Fruit fly (Drosophila melanogaster) whole organism, embryonic: Measurements from ENCODE around the gene PhKgamma.
A peak's percentile ranks its signal among the peaks of the same experiment; 100 is the strongest.

ENCODE experiments used
- B-H2 ChIP-seq: fragments of 200-800 bp; sonication (Bioruptor generic); optimal IDR thresholded peaks from 2 replicates; lab custom pipeline; 2018; ENCODE audit warnings: missing biosample characterization, mild to moderate bottlenecking, missing genetic modification characterization
- Bgb ChIP-seq: fragments of 200-800 bp; sonication (Bioruptor generic); IDR thresholded peaks from 2 replicates; pipeline ENCODE4 v1.3.6; 2022; ENCODE audit warnings: missing biosample characterization, missing genetic modification characterization; ENCODE audit not compliant: partially characterized antibody
- CG10462 ChIP-seq: fragments of 200-800 bp; sonication (Bioruptor generic); optimal IDR thresholded peaks from 2 replicates; lab custom pipeline; 2016; ENCODE audit warnings: missing biosample characterization, missing genetic modification characterization
- CG11398 ChIP-seq: fragments of 200-800 bp; sonication (Bioruptor generic); optimal IDR thresholded peaks from 2 replicates; lab custom pipeline; 2016; ENCODE audit warnings: missing biosample characterization, missing genetic modification characterization
- CG11695 ChIP-seq: fragments of 200-800 bp; sonication (Bioruptor generic); IDR thresholded peaks from 3 replicates; pipeline ENCODE4 v1.3.6; 2022; ENCODE audit warnings: missing biosample characterization, missing genetic modification characterization
- CG12155 ChIP-seq: fragments of 200-800 bp; sonication (Bioruptor generic); optimal IDR thresholded peaks from 3 replicates; lab custom pipeline; 2016; ENCODE audit warnings: missing biosample characterization, missing genetic modification characterization
- CG15011 ChIP-seq: fragments of 200-800 bp; sonication (Bioruptor generic); optimal IDR thresholded peaks from 3 replicates; lab custom pipeline; 2018; ENCODE audit warnings: missing biosample characterization, mild to moderate bottlenecking, missing genetic modification characterization
- CG17361 ChIP-seq: fragments of 200-800 bp; sonication (Bioruptor generic); IDR thresholded peaks from 3 replicates; pipeline ENCODE4 v1.3.6; 2022; ENCODE audit warnings: missing biosample characterization, missing genetic modification characterization
- CG17385 ChIP-seq: fragments of 200-800 bp; sonication (Bioruptor generic); optimal IDR thresholded peaks from 3 replicates; lab custom pipeline; 2018; ENCODE audit warnings: missing biosample characterization, mild to moderate bottlenecking, missing genetic modification characterization
- CG17612 ChIP-seq: fragments of 200-800 bp; sonication (Bioruptor generic); IDR thresholded peaks from 2 replicates; pipeline ENCODE4 v1.3.6; 2022; ENCODE audit warnings: missing biosample characterization, missing genetic modification characterization
- CG18476 ChIP-seq: fragments of 200-800 bp; sonication (Bioruptor generic); optimal IDR thresholded peaks from 2 replicates; lab custom pipeline; 2016; ENCODE audit warnings: missing biosample characterization, mild to moderate bottlenecking, missing genetic modification characterization
- CG2199 ChIP-seq: fragments of 200-800 bp; sonication (Bioruptor generic); IDR thresholded peaks from 3 replicates; pipeline ENCODE4 v1.3.6; 2022; ENCODE audit warnings: missing biosample characterization, missing genetic modification characterization
- CG2678 ChIP-seq: fragments of 200-800 bp; sonication (Bioruptor generic); optimal IDR thresholded peaks from 3 replicates; lab custom pipeline; 2019; ENCODE audit warnings: missing biosample characterization, mild to moderate bottlenecking, missing genetic modification characterization, moderate library complexity
- CG2889 ChIP-seq: fragments of 200-800 bp; sonication (Bioruptor generic); IDR thresholded peaks from 3 replicates; pipeline ENCODE4 v1.3.6; 2022; ENCODE audit warnings: missing biosample characterization, missing genetic modification characterization
- CG32772 ChIP-seq: fragments of 200-800 bp; sonication (Bioruptor generic); IDR thresholded peaks from 2 replicates; pipeline ENCODE4 v1.3.6; 2022; ENCODE audit warnings: missing biosample characterization, missing genetic modification characterization
- CG4404 ChIP-seq: fragments of 200-800 bp; sonication (Bioruptor generic); IDR thresholded peaks from 2 replicates; pipeline ENCODE4 v1.3.6; 2022; ENCODE audit warnings: missing biosample characterization, missing genetic modification characterization
- CG7928 ChIP-seq: fragments of 200-800 bp; sonication (Bioruptor generic); optimal IDR thresholded peaks from 2 replicates; lab custom pipeline; 2017; ENCODE audit warnings: missing biosample characterization, mild to moderate bottlenecking, missing genetic modification characterization
- CG7987 ChIP-seq: fragments of 200-800 bp; sonication (Bioruptor generic); optimal IDR thresholded peaks from 2 replicates; lab custom pipeline; 2018; ENCODE audit warnings: missing biosample characterization, mild to moderate bottlenecking, missing genetic modification characterization, moderate library complexity
- CG8478 ChIP-seq: fragments of >200 bp; optimal IDR thresholded peaks from 2 replicates; lab custom pipeline; 2018
- CoRest ChIP-seq: fragments of 200-800 bp; sonication (Bioruptor generic); optimal IDR thresholded peaks from 3 replicates; lab custom pipeline; 2018; ENCODE audit warnings: missing biosample characterization, mild to moderate bottlenecking, missing genetic modification characterization, moderate library complexity
- Doc3 ChIP-seq: fragments of 200-800 bp; sonication (Bioruptor generic); IDR thresholded peaks from 3 replicates; pipeline ENCODE4 v1.3.6; 2022; ENCODE audit warnings: missing biosample characterization, missing genetic modification characterization; ENCODE audit not compliant: partially characterized antibody
- Elba2 ChIP-seq: fragments of 200-800 bp; sonication (Bioruptor generic); optimal IDR thresholded peaks from 3 replicates; lab custom pipeline; 2016; ENCODE audit warnings: missing biosample characterization, missing genetic modification characterization
- Ets97D ChIP-seq: fragments of 200-800 bp; sonication (Bioruptor generic); optimal IDR thresholded peaks from 3 replicates; lab custom pipeline; 2016; ENCODE audit warnings: missing biosample characterization, missing genetic modification characterization
- Gug ChIP-seq: fragments of 200-800 bp; sonication (Bioruptor generic); IDR thresholded peaks from 4 replicates; pipeline ENCODE4 v1.3.6; 2022; ENCODE audit warnings: missing biosample characterization, missing genetic modification characterization
- HmgZ ChIP-seq: fragments of 200-800 bp; sonication (Bioruptor generic); optimal IDR thresholded peaks from 2 replicates; lab custom pipeline; 2018; ENCODE audit warnings: missing biosample characterization, mild to moderate bottlenecking, missing genetic modification characterization
- Jarid2 ChIP-seq: fragments of 200-800 bp; sonication (Bioruptor generic); optimal IDR thresholded peaks from 3 replicates; lab custom pipeline; 2017; ENCODE audit warnings: mild to moderate bottlenecking, missing biosample characterization, missing genetic modification reagents, missing genetic modification characterization
- Lhr ChIP-seq: fragments of 200-800 bp; sonication (Bioruptor generic); optimal IDR thresholded peaks from 3 replicates; lab custom pipeline; 2017; ENCODE audit warnings: mild to moderate bottlenecking, missing biosample characterization, missing genetic modification reagents, missing genetic modification characterization
- Lpt ChIP-seq: fragments of >200 bp; optimal IDR thresholded peaks from 2 replicates; lab custom pipeline; 2018; ENCODE audit warnings: missing biosample characterization, missing genetic modification characterization
- NC2β ChIP-seq: fragments of 200-800 bp; sonication (Bioruptor generic); optimal IDR thresholded peaks from 2 replicates; lab custom pipeline; 2016; ENCODE audit warnings: missing biosample characterization, missing genetic modification characterization
- Rfx ChIP-seq: fragments of 200-800 bp; sonication (Bioruptor generic); IDR thresholded peaks from 2 replicates; pipeline ENCODE4 v1.3.6; 2022; ENCODE audit warnings: missing biosample characterization, missing genetic modification characterization
- Sox102F ChIP-seq: fragments of 200-800 bp; sonication (Bioruptor generic); optimal IDR thresholded peaks from 2 replicates; lab custom pipeline; 2018; ENCODE audit warnings: missing biosample characterization, mild to moderate bottlenecking, missing genetic modification characterization, moderate library complexity
- Taf1 ChIP-seq: fragments of 200-800 bp; sonication (Bioruptor generic); IDR thresholded peaks from 2 replicates; pipeline ENCODE4 v1.3.6; 2022; ENCODE audit warnings: missing biosample characterization, missing genetic modification characterization
- amos ChIP-seq: fragments of 200-800 bp; sonication (Bioruptor generic); IDR thresholded peaks from 2 replicates; pipeline ENCODE4 v1.3.6; 2022; ENCODE audit warnings: missing biosample characterization, missing genetic modification characterization; ENCODE audit not compliant: partially characterized antibody
- ap ChIP-seq: fragments of 200-800 bp; sonication (Bioruptor generic); IDR thresholded peaks from 2 replicates; pipeline ENCODE4 v1.3.6; 2022; ENCODE audit warnings: missing biosample characterization, missing genetic modification characterization
- az2 ChIP-seq: fragments of 200-800 bp; sonication (Bioruptor generic); optimal IDR thresholded peaks from 3 replicates; lab custom pipeline; 2016; ENCODE audit warnings: missing biosample characterization, missing genetic modification characterization
- crol ChIP-seq: fragments of 200-800 bp; sonication (Bioruptor generic); IDR thresholded peaks from 2 replicates; pipeline ENCODE4 v1.3.6; 2022; ENCODE audit warnings: missing biosample characterization, missing genetic modification characterization
- da ChIP-seq: fragments of 200-800 bp; sonication (Bioruptor generic); optimal IDR thresholded peaks from 2 replicates; lab custom pipeline; 2016; ENCODE audit warnings: missing biosample characterization, missing genetic modification characterization
- fru ChIP-seq: fragments of >200 bp; optimal IDR thresholded peaks from 2 replicates; lab custom pipeline; 2017
- ftz-f1 ChIP-seq: fragments of 200-800 bp; sonication (Bioruptor generic); optimal IDR thresholded peaks from 2 replicates; lab custom pipeline; 2016; ENCODE audit warnings: missing biosample characterization, missing genetic modification characterization
- gce ChIP-seq: fragments of 200-800 bp; sonication (Bioruptor generic); IDR thresholded peaks from 3 replicates; pipeline ENCODE4 v1.3.6; 2022; ENCODE audit warnings: missing biosample characterization, missing genetic modification characterization
- hkb ChIP-seq, 2 experiments: fragments of 200-800 bp in 1 of 2; fragments of >200 bp in 1 of 2; sonication (Bioruptor generic) in 1 of 2; IDR thresholded peaks in 1 of 2; optimal IDR thresholded peaks in 1 of 2; 2 replicates each; pipeline versions ENCODE4 v1.3.6 to Lab custom; 2017 to 2022; ENCODE audit warnings: missing biosample characterization in 1 of 2, missing genetic modification characterization in 1 of 2
- lmd ChIP-seq: fragments of 200-800 bp; sonication (Bioruptor generic); IDR thresholded peaks from 2 replicates; pipeline ENCODE4 v1.3.6; 2022; ENCODE audit warnings: missing biosample characterization, missing genetic modification characterization
- lov ChIP-seq, 2 experiments: fragments of 200-800 bp in 1 of 2; fragments of >200 bp in 1 of 2; sonication (Bioruptor generic) in 1 of 2; IDR thresholded peaks in 1 of 2; optimal IDR thresholded peaks in 1 of 2; 2 replicates in 1 of 2; 3 replicates in 1 of 2; pipeline versions ENCODE4 v1.3.6 to Lab custom; 2017 to 2022; ENCODE audit warnings: missing biosample characterization in 1 of 2, missing genetic modification characterization in 1 of 2
- mam ChIP-seq: fragments of 200-800 bp; sonication (Bioruptor generic); optimal IDR thresholded peaks from 3 replicates; lab custom pipeline; 2016; ENCODE audit warnings: missing biosample characterization, missing genetic modification characterization
- run ChIP-seq: fragments of 200-800 bp; sonication (Bioruptor generic); optimal IDR thresholded peaks from 3 replicates; lab custom pipeline; 2018; ENCODE audit warnings: missing biosample characterization, mild to moderate bottlenecking, missing genetic modification characterization
- sc ChIP-seq, 3 experiments: fragments of >200 bp in 2 of 3; fragments of 200-800 bp in 1 of 3; sonication (Bioruptor generic) in 1 of 3; optimal IDR thresholded peaks; 2 replicates in 2 of 3; 3 replicates in 1 of 3; lab custom pipeline; 2017; ENCODE audit warnings: mild to moderate bottlenecking in 1 of 3, missing biosample characterization in 1 of 3, missing genetic modification characterization in 1 of 3, missing genetic modification reagents in 1 of 3
- sens ChIP-seq: fragments of 200-800 bp; sonication (Bioruptor generic); peaks from one replicate; lab custom pipeline; 2016; ENCODE audit warnings: missing biosample characterization, missing genetic modification characterization
- slou ChIP-seq: fragments of 200-800 bp; sonication (Bioruptor generic); optimal IDR thresholded peaks from 3 replicates; lab custom pipeline; 2016; ENCODE audit warnings: missing biosample characterization, missing genetic modification characterization
- tgo ChIP-seq: fragments of 200-800 bp; sonication (Bioruptor generic); IDR thresholded peaks from 3 replicates; pipeline ENCODE4 v1.3.6; 2022; ENCODE audit warnings: missing biosample characterization, missing genetic modification characterization
- vvl ChIP-seq: fragments of 200-800 bp; sonication (Bioruptor generic); IDR thresholded peaks from 2 replicates; pipeline ENCODE4 v1.3.6; 2022; ENCODE audit warnings: missing biosample characterization, missing genetic modification characterization
- zen ChIP-seq: fragments of 200-800 bp; sonication (Bioruptor generic); optimal IDR thresholded peaks from 3 replicates; lab custom pipeline; 2018; ENCODE audit warnings: missing biosample characterization, mild to moderate bottlenecking, missing genetic modification characterization, moderate library complexity

PhKgamma gene

DNA sequence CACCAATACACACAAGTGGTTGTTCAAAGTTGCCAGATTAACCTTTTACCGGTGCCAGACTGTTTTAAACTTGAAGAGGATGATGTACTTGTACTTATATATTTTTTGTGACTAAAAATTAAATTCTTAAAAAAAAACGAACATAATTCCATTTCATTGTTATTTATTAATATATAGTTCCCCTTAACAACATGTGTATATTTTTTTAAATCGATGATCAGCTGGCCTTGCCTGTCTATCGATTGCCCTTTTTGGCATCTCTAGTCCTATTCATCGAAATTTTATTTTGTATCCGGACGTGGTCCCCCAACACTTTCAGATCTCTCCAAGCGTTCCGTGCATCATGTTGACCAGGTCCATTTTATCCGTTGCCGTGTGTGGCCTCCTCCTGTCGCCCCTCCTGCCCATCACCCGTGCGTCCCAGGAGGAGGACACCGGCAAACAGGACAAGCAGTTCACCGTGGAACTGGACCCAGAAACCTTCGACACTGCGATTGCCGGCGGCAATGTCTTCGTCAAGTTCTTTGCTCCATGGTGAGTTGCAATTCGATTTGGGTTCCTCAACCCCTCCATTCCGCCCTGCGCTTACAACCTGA is 21.9 kb downstream of the PhKgamma start, which contains the start of gene prtp (continued):
- TF ChIP-seq CG8478 (lab: Kevin White, UChicago) (no peak), ap (GFP tag; lab: Robert Waterston, UW) (no peak), Gug (GFP tag; lab: Robert Waterston, UW) (no peak), amos (peak; percentile 21; the same call in 1 of the 2 replicates), CG17361 (GFP tag; lab: Robert Waterston, UW) (no peak), ftz-f1 (GFP tag; lab: Kevin White, UChicago) (no peak), Taf1 (GFP tag; lab: Robert Waterston, UW) (no peak), CG2889 (GFP tag; lab: Robert Waterston, UW) (no peak), Bgb (no peak), Doc3 (no peak; the same call in 2 of the 3 replicates), CG7928 (no peak), Sox102F (GFP tag; lab: Kevin White, UChicago) (peak; percentile 18), CG32772 (GFP tag; lab: Robert Waterston, UW) (no peak), lmd (GFP tag; lab: Robert Waterston, UW) (no peak), CG2678 (tag; lab: Kevin White, UChicago) (no peak), CG11398 (no peak), sens (no peak), mam (GFP tag; lab: Kevin White, UChicago) (no peak), da (GFP tag; lab: Kevin White, UChicago) (no peak), lov (optimal IDR thresholded peaks at IDR 0.05; lab: Kevin White, UChicago) (no peak), lov (GFP tag; IDR thresholded peaks at IDR 0.05; lab: Robert Waterston, UW) (no peak), gce (no peak), CG11695 (GFP tag; lab: Robert Waterston, UW) (no peak), HmgZ (tag; lab: Kevin White, UChicago) (no peak), az2 (GFP tag; lab: Kevin White, UChicago) (no peak), crol (GFP tag; lab: Robert Waterston, UW) (peak; percentile 63; the same call in 1 of the 2 replicates), fru (lab: Kevin White, UChicago) (no peak), Lhr (GFP tag; lab: Kevin White, UChicago) (peak; percentile 42), CG18476 (peak; percentile 34), vvl (GFP tag; lab: Robert Waterston, UW) (no peak), Lpt (no peak), Rfx (no peak), sc (optimal IDR thresholded peaks at IDR 0.05; lab: Kevin White, UChicago) (no peak), sc (GFP tag; optimal IDR thresholded peaks at IDR 0.05; lab: Kevin White, UChicago) (no peak), CG2199 (GFP tag; lab: Robert Waterston, UW) (no peak), CG15011 (GFP tag; lab: Kevin White, UChicago) (no peak), slou (GFP tag; lab: Kevin White, UChicago) (no peak), CG7987 (GFP tag; lab: Kevin White, UChicago) (no peak), CG4404 (GFP tag; lab: Robert Waterston, UW) (no peak), Jarid2 (no peak), NC2β (GFP tag; lab: Kevin White, UChicago) (no peak), Ets97D (GFP tag; lab: Kevin White, UChicago) (peak; percentile 67), CG10462 (GFP tag; lab: Kevin White, UChicago) (no peak), CoRest (tag; lab: Kevin White, UChicago) (no peak), hkb (optimal IDR thresholded peaks at IDR 0.05; lab: Kevin White, UChicago) (no peak), hkb (GFP tag; IDR thresholded peaks at IDR 0.05; lab: Robert Waterston, UW) (peak; percentile 50; the same call in 1 of the 2 replicates), zen (tag; lab: Kevin White, UChicago) (no peak), CG17385 (GFP tag; lab: Kevin White, UChicago) (no peak), tgo (GFP tag; lab: Robert Waterston, UW) (no peak), CG12155 (no peak), B-H2 (GFP tag; lab: Kevin White, UChicago) (no peak), Elba2 (GFP tag; lab: Kevin White, UChicago) (no peak), CG17612 (no peak), run (no peak)
